Worm (Caenorhabditis elegans) whole organism, midembryonic: ENCODE data around the gene unc-97.

Experiments
- T22C8.4 ChIP-seq: fragments of 200-800 bp; sonication (Bioruptor generic); IDR thresholded peaks from 2 replicates; pipeline ENCODE4 v1.3.6; 2022; ENCODE audit warnings: missing genetic modification characterization, missing compliant biosample characterization
- cog-1 ChIP-seq: sonication (generic microtip); optimal IDR thresholded peaks from 2 replicates; lab custom pipeline; 2016; ENCODE audit warnings: missing genetic modification characterization, missing compliant biosample characterization
- flt-1 ChIP-seq: fragments of 200-800 bp; sonication (Bioruptor generic); IDR thresholded peaks from 2 replicates; pipeline ENCODE4 v1.3.6; 2022; ENCODE audit warnings: missing genetic modification characterization, missing compliant biosample characterization
- klf-2 ChIP-seq: fragments of 200-800 bp; sonication (Bioruptor generic); conservative IDR thresholded peaks from 2 replicates; pipeline ENCODE4 v1.3.6; 2022; ENCODE audit warnings: missing genetic modification reagents, missing genetic modification characterization, missing compliant biosample characterization
- med-1 ChIP-seq: sonication (generic microtip); optimal IDR thresholded peaks from 2 replicates; lab custom pipeline; 2017; ENCODE audit warnings: missing genetic modification characterization, mild to moderate bottlenecking, missing compliant biosample characterization, antibody characterized with exemption, missing genetic modification reagents; ENCODE audit not compliant: insufficient read depth
- ref-1 ChIP-seq: fragments of 200-800 bp; sonication (Bioruptor generic); conservative IDR thresholded peaks from 2 replicates; pipeline ENCODE4 v1.3.6; 2022; ENCODE audit warnings: missing genetic modification reagents, missing genetic modification characterization, missing compliant biosample characterization
- tab-1 ChIP-seq: fragments of 200-800 bp; sonication (Bioruptor generic); IDR thresholded peaks from 2 replicates; pipeline ENCODE4 v1.3.6; 2022; ENCODE audit warnings: missing genetic modification characterization, missing compliant biosample characterization
- ztf-23 ChIP-seq: fragments of 200-800 bp; sonication (Bioruptor generic); IDR thresholded peaks from 2 replicates; pipeline ENCODE4 v1.3.6; 2022; ENCODE audit warnings: missing genetic modification reagents, missing genetic modification characterization, missing compliant biosample characterization
- ztf-29 ChIP-seq: fragments of 200-800 bp; sonication (Bioruptor generic); IDR thresholded peaks from 2 replicates; pipeline ENCODE4 v1.3.6; 2022; ENCODE audit warnings: missing genetic modification reagents, missing genetic modification characterization, missing compliant biosample characterization

Gene unc-97

ce11 chrX:5631008-5631407 lies 38.1 kb downstream of the unc-97 start:
- TF ChIP-seq ztf-29 (GFP tag; lab: Robert Waterston, UW) = no peak
- TF ChIP-seq klf-2 = no peak
- no peak for TF ChIP-seq flt-1 (GFP tag; lab: Robert Waterston, UW)
- TF ChIP-seq ztf-23 (GFP tag; lab: Robert Waterston, UW) = no peak
- TF ChIP-seq T22C8.4 (GFP tag; lab: Robert Waterston, UW) = no peak
- TF ChIP-seq ref-1 (GFP tag; lab: Robert Waterston, UW) = no peak
- no peak for TF ChIP-seq med-1 (GFP tag; lab: Kevin White, UChicago)
- TF ChIP-seq cog-1 (tag; lab: Kevin White, UChicago) = no peak
- TF ChIP-seq tab-1 (GFP tag; lab: Robert Waterston, UW) = no peak

DNA sequence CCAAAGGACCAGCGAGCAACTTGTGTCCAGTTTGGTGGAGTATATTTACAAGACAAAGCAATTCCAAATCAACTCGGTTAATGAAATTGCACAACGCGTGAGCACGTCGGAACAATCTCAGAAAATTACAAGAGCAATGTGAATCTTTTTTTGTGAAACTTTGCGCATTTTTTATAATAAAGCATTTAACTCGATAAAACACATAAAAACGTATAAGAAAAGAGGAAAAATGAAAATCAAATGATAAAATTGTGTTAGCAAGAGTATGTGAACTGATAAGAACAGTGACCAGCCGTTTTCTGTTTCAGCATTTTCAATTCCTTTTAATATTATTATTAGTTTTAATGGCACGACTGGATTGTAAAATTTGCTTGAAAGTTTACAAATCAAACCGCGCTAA lies 38.7 kb downstream of the unc-97 start, which contains the start of gene T22B7.8:
Gene T22B7.8 (plus strand): TSS at position 301 of the 400 bp plus-strand sequence.
- TF ChIP-seq T22C8.4 (GFP tag; lab: Robert Waterston, UW) (no peak), klf-2 (no peak), flt-1 (GFP tag; lab: Robert Waterston, UW) (no peak), med-1 (GFP tag; lab: Kevin White, UChicago) (no peak), cog-1 (tag; lab: Kevin White, UChicago) (no peak), ztf-23 (GFP tag; lab: Robert Waterston, UW) (no peak), ztf-29 (GFP tag; lab: Robert Waterston, UW) (no peak), tab-1 (GFP tag; lab: Robert Waterston, UW) (no peak), ref-1 (GFP tag; lab: Robert Waterston, UW) (no peak)

DNA sequence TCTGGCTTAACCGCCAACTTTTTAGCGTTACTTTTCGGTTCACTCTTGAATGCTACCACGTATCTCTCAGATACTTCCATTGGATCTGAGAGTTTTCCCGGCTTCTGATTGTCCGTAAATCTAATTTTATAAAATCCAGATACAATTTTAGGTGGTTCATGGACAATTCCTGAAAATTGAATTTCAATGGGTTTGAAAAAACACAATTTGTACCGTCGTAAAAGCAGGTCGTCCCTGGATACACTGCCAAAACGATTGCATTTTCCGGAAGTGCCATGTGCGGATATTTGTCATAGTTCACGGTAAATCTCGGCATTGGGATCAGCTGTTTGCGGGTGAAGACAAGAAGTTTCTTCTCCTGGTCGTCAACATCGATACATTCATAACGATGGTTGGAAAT lies 46.6 kb downstream of the unc-97 start:
- no peak for TF ChIP-seq T22C8.4 (GFP tag; lab: Robert Waterston, UW)
- TF ChIP-seq flt-1 (GFP tag; lab: Robert Waterston, UW) = no peak
- TF ChIP-seq tab-1 (GFP tag; lab: Robert Waterston, UW) = no peak
- TF ChIP-seq ztf-29 (GFP tag; lab: Robert Waterston, UW) = no peak
- no peak for TF ChIP-seq cog-1 (tag; lab: Kevin White, UChicago)
- no peak for TF ChIP-seq klf-2
- no peak for TF ChIP-seq med-1 (GFP tag; lab: Kevin White, UChicago)
- TF ChIP-seq ref-1 (GFP tag; lab: Robert Waterston, UW) = no peak
- no peak for TF ChIP-seq ztf-23 (GFP tag; lab: Robert Waterston, UW)

DNA sequence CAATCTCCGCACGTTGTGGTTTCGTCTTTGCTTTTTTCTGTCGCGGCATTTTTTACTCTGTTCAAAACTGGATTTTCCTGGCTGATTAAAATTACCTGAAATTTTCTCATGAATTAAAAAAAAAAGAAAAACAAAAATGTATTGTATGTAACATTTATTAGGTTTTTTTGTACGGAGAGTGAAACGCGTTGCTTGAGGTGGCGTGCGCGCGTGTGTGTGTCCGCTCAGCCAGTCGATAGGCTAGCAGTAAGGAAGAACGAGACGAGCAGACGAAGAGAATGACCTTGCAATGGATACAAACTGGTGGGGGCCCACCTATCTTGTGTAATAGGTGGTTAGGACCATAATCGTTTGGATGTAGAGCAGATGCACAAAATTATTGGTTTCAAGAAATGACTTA lies 48.4 kb downstream of the unc-97 start, which contains the start of gene T22B7.4:
Gene T22B7.4 (minus strand): TSS at position 101 of the 400 bp plus-strand sequence.
- TF ChIP-seq med-1 (GFP tag; lab: Kevin White, UChicago) = no peak
- no peak for TF ChIP-seq flt-1 (GFP tag; lab: Robert Waterston, UW)
- TF ChIP-seq klf-2 = no peak
- TF ChIP-seq ztf-29 (GFP tag; lab: Robert Waterston, UW) = no peak
- no peak for TF ChIP-seq T22C8.4 (GFP tag; lab: Robert Waterston, UW)
- no peak for TF ChIP-seq tab-1 (GFP tag; lab: Robert Waterston, UW)
- no peak for TF ChIP-seq ref-1 (GFP tag; lab: Robert Waterston, UW)
- no peak for TF ChIP-seq ztf-23 (GFP tag; lab: Robert Waterston, UW)
- TF ChIP-seq cog-1 (tag; lab: Kevin White, UChicago) = no peak

ce11 chrX:5644112-5644511 lies 51.2 kb downstream of the unc-97 start:
- TF ChIP-seq cog-1 (tag; lab: Kevin White, UChicago) = no peak
- no peak for TF ChIP-seq tab-1 (GFP tag; lab: Robert Waterston, UW)
- TF ChIP-seq ztf-29 (GFP tag; lab: Robert Waterston, UW) = no peak
- TF ChIP-seq ztf-23 (GFP tag; lab: Robert Waterston, UW) = no peak
- no peak for TF ChIP-seq flt-1 (GFP tag; lab: Robert Waterston, UW)
- no peak for TF ChIP-seq T22C8.4 (GFP tag; lab: Robert Waterston, UW)
- no peak for TF ChIP-seq klf-2
- TF ChIP-seq med-1 (GFP tag; lab: Kevin White, UChicago) = no peak
- no peak for TF ChIP-seq ref-1 (GFP tag; lab: Robert Waterston, UW)
